Fruit fly (Drosophila melanogaster) whole organism: ENCODE data around the gene Argl.

ENCODE experiments used
- CG8478 ChIP-seq: fragments of >200 bp; optimal IDR thresholded peaks from 2 replicates; lab custom pipeline; 2018; ENCODE audit warnings: inconsistent platforms
- EcR ChIP-seq, 2 experiments: fragments of >200 bp; optimal IDR thresholded peaks; 2 replicates each; lab custom pipeline; 2017; ENCODE audit warnings: missing biosample characterization in 2 of 2, missing genetic modification characterization in 2 of 2, missing genetic modification reagents in 2 of 2
- pan ChIP-seq: fragments of >200 bp; optimal IDR thresholded peaks from 2 replicates; lab custom pipeline; 2017
- psq ChIP-seq: fragments of >200 bp; optimal IDR thresholded peaks from 2 replicates; lab custom pipeline; 2017

dm6 chr2L:8891140-8891539 lies 50.8 kb downstream of the Argl start, which contains the start of gene CG42713:
- TF ChIP-seq psq (no peak), EcR (GFP tag; optimal IDR thresholded peaks at IDR 0.05; lab: Kevin White, UChicago) (no peak), pan (no peak), CG8478 (lab: Kevin White, UChicago) (no peak)
